Worm (Caenorhabditis elegans) whole organism, L2 larva: ENCODE measurements around the gene K09H11.15.

Experiments
- C34F6.9 ChIP-seq: fragments of 150-350 bp; optimal IDR thresholded peaks from 2 replicates; lab custom pipeline; 2014; ENCODE audit warnings: missing biosample characterization, missing genetic modification characterization
- Y55F3AM.14 ChIP-seq: fragments of 200-800 bp; sonication (Bioruptor generic); optimal IDR thresholded peaks from 2 replicates; lab custom pipeline; 2018; ENCODE audit warnings: mild to moderate bottlenecking, missing genetic modification characterization, missing compliant biosample characterization
- ZK546.5 ChIP-seq: sonication (generic microtip); optimal IDR thresholded peaks from 2 replicates; lab custom pipeline; 2017; ENCODE audit warnings: missing biosample characterization, missing genetic modification characterization
- ama-1 ChIP-seq: fragments of 150-350 bp; optimal IDR thresholded peaks from 2 replicates; lab custom pipeline; 2018; ENCODE audit warnings: inconsistent platforms
- blmp-1 ChIP-seq: sonication (generic microtip); optimal IDR thresholded peaks from 2 replicates; lab custom pipeline; 2017; ENCODE audit warnings: missing genetic modification characterization, mild to moderate bottlenecking, missing compliant biosample characterization, antibody characterized with exemption, moderate library complexity; ENCODE audit not compliant: insufficient read depth
- crh-2 ChIP-seq: sonication (generic microtip); optimal IDR thresholded peaks from 2 replicates; lab custom pipeline; 2017; ENCODE audit warnings: missing biosample characterization, missing genetic modification characterization
- egl-27 ChIP-seq: sonication (generic microtip); optimal IDR thresholded peaks from 3 replicates; lab custom pipeline; 2017; ENCODE audit warnings: missing biosample characterization, missing genetic modification reagents, missing genetic modification characterization
- elt-1 ChIP-seq: fragments of 150-350 bp; optimal IDR thresholded peaks from 2 replicates; lab custom pipeline; 2014; ENCODE audit warnings: missing biosample characterization, missing genetic modification characterization
- fos-1 ChIP-seq: fragments of 150-350 bp; optimal IDR thresholded peaks from 2 replicates; lab custom pipeline; 2014; ENCODE audit warnings: missing biosample characterization, missing genetic modification characterization
- gmeb-1 ChIP-seq: fragments of 150-350 bp; optimal IDR thresholded peaks from 2 replicates; lab custom pipeline; 2014; ENCODE audit warnings: missing biosample characterization, missing genetic modification characterization
- lin-13 ChIP-seq: fragments of 150-350 bp; optimal IDR thresholded peaks from 2 replicates; lab custom pipeline; 2014; ENCODE audit warnings: missing biosample characterization, missing genetic modification reagents, missing genetic modification characterization
- lsy-2 ChIP-seq, 2 experiments: fragments of 150-350 bp in 1 of 2; sonication (generic microtip) in 1 of 2; optimal IDR thresholded peaks; 2 replicates each; lab custom pipeline; 2014 to 2017; ENCODE audit warnings: missing biosample characterization in 2 of 2, missing genetic modification characterization in 2 of 2
- mdl-1 ChIP-seq, 2 experiments: fragments of 150-350 bp in 1 of 2; sonication (generic microtip) in 1 of 2; optimal IDR thresholded peaks; 2 replicates each; lab custom pipeline; 2017; ENCODE audit warnings: missing biosample characterization in 2 of 2, missing genetic modification characterization in 2 of 2
- nhr-10 ChIP-seq: sonication (generic microtip); optimal IDR thresholded peaks from 2 replicates; lab custom pipeline; 2017; ENCODE audit warnings: missing biosample characterization, missing genetic modification characterization
- nhr-11 ChIP-seq: fragments of 150-350 bp; optimal IDR thresholded peaks from 2 replicates; lab custom pipeline; 2014; ENCODE audit warnings: missing biosample characterization, missing genetic modification characterization
- nhr-12 ChIP-seq: fragments of 150-350 bp; optimal IDR thresholded peaks from 2 replicates; lab custom pipeline; 2014; ENCODE audit warnings: missing biosample characterization, missing genetic modification characterization
- nhr-129 ChIP-seq: fragments of 150-350 bp; optimal IDR thresholded peaks from 2 replicates; lab custom pipeline; 2014; ENCODE audit warnings: missing biosample characterization, missing genetic modification characterization
- nhr-21 ChIP-seq: fragments of 150-350 bp; optimal IDR thresholded peaks from 2 replicates; lab custom pipeline; 2014; ENCODE audit warnings: missing biosample characterization, missing genetic modification characterization
- nhr-23 ChIP-seq: fragments of 150-350 bp; optimal IDR thresholded peaks from 2 replicates; lab custom pipeline; 2014; ENCODE audit warnings: missing biosample characterization, missing genetic modification reagents, missing genetic modification characterization
- nhr-237 ChIP-seq: fragments of 150-350 bp; optimal IDR thresholded peaks from 2 replicates; lab custom pipeline; 2014; ENCODE audit warnings: missing biosample characterization, missing genetic modification characterization
- nhr-25 ChIP-seq: fragments of 150-350 bp; sonication (generic microtip); optimal IDR thresholded peaks from 3 replicates; lab custom pipeline; 2014; ENCODE audit warnings: missing biosample characterization, missing genetic modification characterization
- nhr-77 ChIP-seq: fragments of 150-350 bp; optimal IDR thresholded peaks from 2 replicates; lab custom pipeline; 2014; ENCODE audit warnings: missing biosample characterization, missing genetic modification characterization
- skn-1 ChIP-seq: sonication (generic microtip); optimal IDR thresholded peaks from 2 replicates; lab custom pipeline; 2017; ENCODE audit warnings: missing biosample characterization, missing genetic modification characterization
- sma-3 ChIP-seq: sonication (generic microtip); optimal IDR thresholded peaks from 2 replicates; lab custom pipeline; 2016; ENCODE audit warnings: missing genetic modification reagents, missing genetic modification characterization, missing compliant biosample characterization
- sma-9 ChIP-seq, 2 experiments: fragments of 150-350 bp in 1 of 2; sonication (generic microtip) in 1 of 2; optimal IDR thresholded peaks; 2 replicates each; lab custom pipeline; 2014 to 2016; ENCODE audit warnings: missing genetic modification characterization in 2 of 2, mild to moderate bottlenecking in 1 of 2, missing biosample characterization in 1 of 2, missing compliant biosample characterization in 1 of 2, missing genetic modification reagents in 1 of 2, moderate library complexity in 1 of 2
- snpc-4 ChIP-seq: fragments of 150-350 bp; optimal IDR thresholded peaks from 2 replicates; lab custom pipeline; 2014; ENCODE audit warnings: missing biosample characterization, missing genetic modification characterization
- unc-39 ChIP-seq: fragments of 150-350 bp; optimal IDR thresholded peaks from 2 replicates; lab custom pipeline; 2014; ENCODE audit warnings: missing biosample characterization, missing genetic modification characterization
- unc-55 ChIP-seq: fragments of 150-350 bp; sonication (generic microtip); optimal IDR thresholded peaks from 3 replicates; lab custom pipeline; 2014; ENCODE audit warnings: missing biosample characterization, missing genetic modification reagents, missing genetic modification characterization
- zag-1 ChIP-seq: fragments of 150-350 bp; optimal IDR thresholded peaks from 2 replicates; lab custom pipeline; 2014; ENCODE audit warnings: missing biosample characterization, missing genetic modification characterization
- ztf-1 ChIP-seq: fragments of 200-800 bp; sonication (Bioruptor generic); conservative IDR thresholded peaks from 2 replicates; pipeline ENCODE4 v1.3.6; 2022; ENCODE audit warnings: missing genetic modification characterization, missing compliant biosample characterization
- ztf-4 ChIP-seq: fragments of 150-350 bp; optimal IDR thresholded peaks from 2 replicates; lab custom pipeline; 2014; ENCODE audit warnings: missing biosample characterization, missing genetic modification characterization

The K09H11.15 gene

ce11 chrV:5699835-5700441 is 30.7 kb downstream of the K09H11.15 start, which contains the start of gene clec-1:
clec-1 (plus strand) TSS chrV:5700154.
- TF ChIP-seq sma-3 (peak; percentile 19), elt-1 (tag; lab: Kevin White, UChicago) (no peak)
- TF ChIP-seq, all 48 proteins: peak for 1

DNA sequence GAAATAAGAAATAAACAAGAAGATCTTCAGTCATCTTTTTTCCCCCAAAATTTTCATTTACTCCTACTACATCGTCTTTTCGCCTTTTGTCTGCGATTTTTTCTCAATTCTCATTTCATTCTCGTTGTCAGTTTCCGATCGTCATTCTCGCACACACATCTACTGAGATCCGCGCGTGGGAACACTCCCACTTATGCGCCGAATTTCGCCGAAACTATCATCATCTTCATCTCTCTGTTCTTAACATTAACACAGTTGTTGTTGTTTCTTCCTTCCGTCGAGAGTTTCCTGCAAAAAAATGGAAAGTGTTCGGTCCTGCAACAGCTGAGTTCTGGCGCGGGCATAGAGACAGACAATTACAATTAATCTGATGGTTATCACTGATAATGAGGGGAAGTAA is 33.1 kb downstream of the K09H11.15 start:
- TF ChIP-seq sma-3 (peak; percentile 31), unc-39 (no peak), mdl-1 (tag; optimal IDR thresholded peaks at IDR 0.05; lab: Kevin White, UChicago) (peak in 1 of 2 experiments; percentile 13), egl-27 (peak; percentile 38), nhr-25 (tag; lab: Kevin White, UChicago) (no peak), nhr-77 (tag; lab: Kevin White, UChicago) (no peak), nhr-21 (peak; percentile 23), nhr-129 (tag; lab: Kevin White, UChicago) (peak; percentile 4), nhr-10 (tag; lab: Kevin White, UChicago) (no peak), Y55F3AM.14 (GFP tag; lab: Kevin White, UChicago) (peak; percentile 0)

ce11 chrV:5696177-5696576 is 34.5 kb downstream of the K09H11.15 start:
- TF ChIP-seq snpc-4 (no peak), nhr-10 (tag; lab: Kevin White, UChicago) (no peak), fos-1 (tag; lab: Kevin White, UChicago) (peak; percentile 38)
- TF ChIP-seq, all 48 proteins: peak for 1

DNA sequence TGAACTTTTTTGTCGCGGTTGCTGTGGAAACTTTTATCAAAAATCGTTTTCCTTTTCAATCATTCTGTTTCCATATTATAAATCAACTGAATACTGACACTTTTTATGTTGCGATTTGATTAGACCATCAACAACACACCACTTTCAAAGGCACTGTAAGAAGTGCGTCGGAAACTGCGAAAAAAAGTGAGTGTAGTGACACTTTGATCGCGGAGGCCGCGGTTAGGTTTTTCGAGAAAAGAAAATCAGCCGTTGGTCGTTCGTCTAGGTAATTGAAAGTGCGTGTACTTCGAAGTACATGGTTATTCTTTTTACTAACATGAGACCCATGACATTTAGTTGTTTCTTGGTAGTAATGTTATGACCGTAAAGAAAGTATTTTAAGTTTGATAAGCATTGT is 35.0 kb downstream of the K09H11.15 start:
- TF ChIP-seq crh-2 (tag; lab: Kevin White, UChicago), result no peak
- TF ChIP-seq nhr-129 (tag; lab: Kevin White, UChicago), result peak; percentile 16
- peak; percentile 46 for TF ChIP-seq blmp-1

DNA sequence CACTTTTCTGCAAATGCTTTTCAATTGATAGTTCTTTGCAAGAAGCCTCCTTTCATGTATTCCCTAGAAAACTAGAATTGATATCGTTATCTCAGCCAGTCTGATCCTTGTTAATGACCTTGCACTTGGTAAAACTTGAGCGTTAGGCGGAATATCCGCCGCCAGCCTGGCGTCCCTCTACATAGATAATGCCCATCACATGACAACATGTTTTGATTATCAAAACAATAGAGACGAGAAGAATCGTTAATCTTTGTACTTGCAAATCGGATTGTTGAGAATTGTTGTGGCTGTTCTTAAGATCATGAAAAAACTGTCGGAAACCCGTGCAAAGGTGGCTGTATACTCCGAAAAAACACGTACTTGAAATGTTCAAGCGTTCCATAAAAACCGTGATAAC is 37.1 kb downstream of the K09H11.15 start:
- TF ChIP-seq nhr-21 (peak; percentile 78), nhr-12 (tag; lab: Kevin White, UChicago) (no peak), gmeb-1 (tag; lab: Kevin White, UChicago) (peak; percentile 22), sma-9 (GFP tag; optimal IDR thresholded peaks at IDR 0.05; lab: Kevin White, UChicago) (peak; percentile 46), sma-9 (tag; optimal IDR thresholded peaks at IDR 0.05; lab: Kevin White, UChicago) (no peak), nhr-11 (tag; lab: Kevin White, UChicago) (no peak), nhr-25 (tag; lab: Kevin White, UChicago) (peak; percentile 48), nhr-129 (tag; lab: Kevin White, UChicago) (peak; percentile 26), sma-3 (peak; percentile 38)

DNA sequence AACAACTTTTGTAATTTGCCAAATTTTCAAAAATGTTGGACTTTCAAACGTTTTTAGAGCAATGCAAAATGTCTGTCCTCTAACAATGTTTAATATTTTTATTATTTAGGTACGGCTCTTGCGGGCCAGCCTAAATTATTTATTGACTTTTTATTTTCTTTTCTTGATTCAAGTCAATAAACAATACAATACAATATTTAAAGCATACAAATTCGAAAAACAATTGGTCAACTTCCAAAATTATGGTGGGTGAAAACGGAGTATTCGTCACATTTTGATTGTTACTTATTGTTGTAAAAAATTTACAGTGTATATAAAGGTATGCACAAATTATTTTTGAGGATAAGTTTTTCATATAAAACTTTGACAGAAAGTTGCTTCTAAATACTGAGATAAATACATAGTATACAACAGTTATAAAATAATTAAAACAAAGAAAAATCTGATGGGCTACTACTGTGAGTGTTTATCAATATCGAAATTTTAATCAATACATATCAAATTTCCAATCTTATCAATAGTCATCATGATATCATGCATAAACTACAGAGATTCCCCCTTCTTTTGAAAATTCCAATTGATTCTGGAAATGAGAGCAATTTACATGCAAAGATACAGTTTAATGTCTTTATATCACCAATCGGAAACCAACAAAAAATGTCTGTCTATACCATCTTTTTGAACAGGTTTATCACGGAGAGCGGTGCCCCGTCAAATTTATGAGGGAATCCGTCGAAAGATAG is 38.8 kb downstream of the K09H11.15 start, which contains the start of gene F25B4.8:
Gene F25B4.8, minus strand, starts transcription at position 51 of the 743 bp plus-strand sequence.
- TF ChIP-seq blmp-1 (no peak), fos-1 (tag; lab: Kevin White, UChicago) (peak; percentile 5)

DNA sequence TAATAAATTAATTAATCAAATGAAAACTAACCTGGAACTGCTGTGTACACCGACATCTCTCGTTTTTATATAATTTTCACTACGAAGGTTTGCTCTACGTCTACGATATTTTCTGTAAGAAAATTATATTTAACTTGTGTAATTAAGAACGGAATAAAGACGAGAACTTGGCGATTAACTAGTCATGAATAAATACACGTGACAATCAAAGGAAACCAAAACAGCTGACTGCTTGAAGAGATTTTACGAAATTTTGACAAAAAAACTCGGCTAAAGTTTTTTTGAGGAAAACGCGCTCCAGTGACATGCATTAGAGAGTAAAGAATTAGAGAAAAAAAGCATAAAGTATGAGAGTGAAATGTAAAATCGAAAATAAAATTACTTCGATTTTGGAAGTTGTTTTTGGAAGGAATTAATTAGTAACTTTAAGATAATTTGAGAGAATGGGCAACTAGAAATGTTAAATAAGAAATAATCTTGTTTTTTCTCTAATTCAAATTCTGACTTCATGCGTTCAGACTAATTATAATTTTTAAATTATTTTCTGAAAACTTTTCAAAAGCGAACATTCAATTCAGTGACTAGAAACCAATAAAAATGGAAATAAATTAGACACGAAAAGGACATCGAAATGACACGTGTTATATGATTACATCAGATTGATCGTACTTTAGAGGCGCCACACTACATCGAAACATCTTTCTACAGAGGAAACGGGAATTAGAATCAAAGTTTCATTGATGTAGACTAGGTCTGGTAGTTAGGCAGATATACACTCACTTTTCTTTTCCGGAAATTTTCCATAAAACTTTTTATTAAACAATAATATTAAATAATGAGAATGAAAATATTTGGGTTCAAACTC is 43.3 kb downstream of the K09H11.15 start, which contains the start of gene F25B4.7:
Gene F25B4.7, minus strand, starts transcription at position 112 of the 865 bp plus-strand sequence.
- TF ChIP-seq lsy-2 (tag; optimal IDR thresholded peaks at IDR 0.05; lab: Kevin White, UChicago) (peak in 1 of 2 experiments; percentile 41), nhr-23 (tag; lab: Kevin White, UChicago) (no peak), fos-1 (tag; lab: Kevin White, UChicago) (peak; percentile 40), lin-13 (GFP tag; lab: Kevin White, UChicago) (no peak), sma-3 (no peak), Y55F3AM.14 (GFP tag; lab: Kevin White, UChicago) (no peak), crh-2 (tag; lab: Kevin White, UChicago) (peak; percentile 67), nhr-237 (tag; lab: Kevin White, UChicago) (no peak), nhr-25 (tag; lab: Kevin White, UChicago) (peak; percentile 33), nhr-129 (tag; lab: Kevin White, UChicago) (peak; percentile 82), sma-9 (GFP tag; optimal IDR thresholded peaks at IDR 0.05; lab: Kevin White, UChicago) (peak; percentile 74), sma-9 (tag; optimal IDR thresholded peaks at IDR 0.05; lab: Kevin White, UChicago) (no peak), ZK546.5 (tag; lab: Kevin White, UChicago) (no peak), elt-1 (tag; lab: Kevin White, UChicago) (no peak), ama-1 (lab: Kevin White, UChicago) (no peak), zag-1 (tag; lab: Kevin White, UChicago) (no peak), ztf-4 (no peak), C34F6.9 (tag; lab: Kevin White, UChicago) (peak; percentile 68), skn-1 (tag; lab: Kevin White, UChicago) (no peak), snpc-4 (no peak), ztf-1 (GFP tag; lab: Robert Waterston, UW) (no peak), blmp-1 (no peak), nhr-21 (peak; percentile 41), unc-55 (peak; percentile 64), egl-27 (no peak)
